Worm (Caenorhabditis elegans) whole organism, young adult: ENCODE results near the gene B0218.5.

Experiments used
- B0261.1 ChIP-seq: sonication (generic microtip); optimal IDR thresholded peaks from 2 replicates; lab custom pipeline; 2016; ENCODE audit warnings: mild to moderate bottlenecking, missing genetic modification characterization, moderate library complexity, missing compliant biosample characterization
- F33H1.4 ChIP-seq: fragments of 200-800 bp; sonication (Bioruptor generic); IDR thresholded peaks from 2 replicates; pipeline ENCODE4 v1.3.6; 2022; ENCODE audit warnings: missing genetic modification reagents, missing genetic modification characterization, missing compliant biosample characterization
- F57A8.1 ChIP-seq: fragments of 200-800 bp; sonication (Bioruptor generic); optimal IDR thresholded peaks from 2 replicates; lab custom pipeline; 2018; ENCODE audit warnings: mild to moderate bottlenecking, missing genetic modification characterization, moderate library complexity, missing compliant biosample characterization
- K11D2.4 ChIP-seq: fragments of 200-800 bp; sonication (Bioruptor generic); IDR thresholded peaks from 2 replicates; pipeline ENCODE4 v1.3.6; 2022; ENCODE audit warnings: missing genetic modification reagents, missing genetic modification characterization, missing compliant biosample characterization
- Y95B8A.8 ChIP-seq: fragments of 200-800 bp; sonication (Bioruptor generic); IDR thresholded peaks from 2 replicates; pipeline ENCODE4 v1.3.6; 2022; ENCODE audit warnings: missing genetic modification reagents, missing genetic modification characterization, missing compliant biosample characterization
- ama-1 ChIP-seq, 3 experiments: fragments of 150-350 bp in 1 of 3; sonication (generic microtip) in 2 of 3; optimal IDR thresholded peaks; 2 replicates each; lab custom pipeline; 2014 to 2018; ENCODE audit warnings: missing biosample characterization in 2 of 3, missing genetic modification characterization in 2 of 3, missing genetic modification reagents in 2 of 3
- atf-7 ChIP-seq: sonication (generic microtip); optimal IDR thresholded peaks from 2 replicates; lab custom pipeline; 2017; ENCODE audit warnings: mild to moderate bottlenecking, missing genetic modification characterization, missing compliant biosample characterization
- attf-5 ChIP-seq: fragments of 200-800 bp; sonication (Bioruptor generic); optimal IDR thresholded peaks from 2 replicates; lab custom pipeline; 2018; ENCODE audit warnings: mild to moderate bottlenecking, missing genetic modification characterization, missing compliant biosample characterization
- bed-1 ChIP-seq: fragments of 200-800 bp; sonication (Bioruptor generic); IDR thresholded peaks from 2 replicates; pipeline ENCODE4 v1.3.6; 2022; ENCODE audit warnings: missing genetic modification reagents, missing genetic modification characterization, missing compliant biosample characterization
- ccch-3 ChIP-seq: fragments of 200-800 bp; sonication (Bioruptor generic); optimal IDR thresholded peaks from 2 replicates; lab custom pipeline; 2018; ENCODE audit warnings: mild to moderate bottlenecking, missing genetic modification characterization, missing compliant biosample characterization
- cebp-2 ChIP-seq: fragments of 200-800 bp; sonication (Bioruptor generic); IDR thresholded peaks from 2 replicates; pipeline ENCODE4 v1.3.6; 2022; ENCODE audit warnings: missing genetic modification characterization, missing compliant biosample characterization
- ceh-91 ChIP-seq: fragments of 200-800 bp; sonication (Bioruptor generic); IDR thresholded peaks from 2 replicates; pipeline ENCODE4 v1.3.6; 2022; ENCODE audit warnings: missing genetic modification reagents, missing genetic modification characterization, missing compliant biosample characterization
- chd-7 ChIP-seq: sonication (generic microtip); optimal IDR thresholded peaks from 2 replicates; lab custom pipeline; 2016; ENCODE audit warnings: mild to moderate bottlenecking, missing genetic modification characterization, moderate library complexity, missing compliant biosample characterization
- dpff-1 ChIP-seq: sonication (generic microtip); optimal IDR thresholded peaks from 2 replicates; lab custom pipeline; 2017; ENCODE audit warnings: mild to moderate bottlenecking, missing genetic modification characterization, missing compliant biosample characterization
- efl-1 ChIP-seq: fragments of 150-350 bp; optimal IDR thresholded peaks from 2 replicates; lab custom pipeline; 2014; ENCODE audit warnings: missing biosample characterization, missing genetic modification reagents, missing genetic modification characterization
- egl-18 ChIP-seq: fragments of 200-800 bp; sonication (Bioruptor generic); IDR thresholded peaks from 2 replicates; pipeline ENCODE4 v1.3.6; 2022; ENCODE audit warnings: missing genetic modification reagents, missing genetic modification characterization, missing compliant biosample characterization
- egl-44 ChIP-seq: fragments of 200-800 bp; sonication (Bioruptor generic); IDR thresholded peaks from 2 replicates; pipeline ENCODE4 v1.3.6; 2022; ENCODE audit warnings: missing genetic modification reagents, missing genetic modification characterization, missing compliant biosample characterization
- hrde-1 ChIP-seq: sonication (generic microtip); optimal IDR thresholded peaks from 2 replicates; lab custom pipeline; 2016; ENCODE audit warnings: missing genetic modification characterization, mild to moderate bottlenecking, missing compliant biosample characterization, moderate library complexity, missing genotype, missing genetic modification reagents, borderline replicate concordance
- lsl-1 ChIP-seq: fragments of 200-800 bp; sonication (Bioruptor generic); optimal IDR thresholded peaks from 2 replicates; lab custom pipeline; 2018; ENCODE audit warnings: mild to moderate bottlenecking, missing genetic modification characterization, moderate library complexity, missing compliant biosample characterization
- madf-10 ChIP-seq: sonication (generic microtip); optimal IDR thresholded peaks from 2 replicates; lab custom pipeline; 2016; ENCODE audit warnings: mild to moderate bottlenecking, missing genetic modification characterization, missing compliant biosample characterization
- madf-6 ChIP-seq: fragments of 200-800 bp; sonication (Bioruptor generic); IDR thresholded peaks from 2 replicates; pipeline ENCODE4 v1.3.6; 2022; ENCODE audit warnings: missing genetic modification reagents, missing genetic modification characterization, missing compliant biosample characterization
- madf-8 ChIP-seq: fragments of 200-800 bp; sonication (Bioruptor generic); conservative IDR thresholded peaks from 2 replicates; pipeline ENCODE4 v1.3.6; 2022; ENCODE audit warnings: missing genetic modification reagents, missing genetic modification characterization, missing compliant biosample characterization
- mxl-1 ChIP-seq: sonication (generic microtip); optimal IDR thresholded peaks from 2 replicates; lab custom pipeline; 2016; ENCODE audit warnings: missing genetic modification characterization, missing compliant biosample characterization
- nfya-1 ChIP-seq: sonication (generic microtip); optimal IDR thresholded peaks from 2 replicates; lab custom pipeline; 2017; ENCODE audit warnings: antibody characterized with exemption, missing compliant biosample characterization, missing genetic modification characterization, borderline replicate concordance; ENCODE audit not compliant: insufficient read depth
- rcor-1 ChIP-seq: fragments of 200-800 bp; sonication (Bioruptor generic); IDR thresholded peaks from 2 replicates; pipeline ENCODE4 v1.3.6; 2022; ENCODE audit warnings: missing genetic modification reagents, missing genetic modification characterization, missing compliant biosample characterization
- sdz-38 ChIP-seq: sonication (generic microtip); optimal IDR thresholded peaks from 2 replicates; lab custom pipeline; 2016; ENCODE audit warnings: missing genotype, missing genetic modification characterization, missing compliant biosample characterization
- snpc-3.4 ChIP-seq: sonication (generic microtip); optimal IDR thresholded peaks from 2 replicates; lab custom pipeline; 2017; ENCODE audit warnings: missing genetic modification characterization, mild to moderate bottlenecking, missing compliant biosample characterization, antibody characterized with exemption, moderate library complexity, missing genotype, missing genetic modification reagents
- tbp1 ChIP-seq: fragments of 200-800 bp; sonication (Bioruptor generic); optimal IDR thresholded peaks from 2 replicates; lab custom pipeline; 2018; ENCODE audit warnings: mild to moderate bottlenecking, missing genetic modification characterization, missing compliant biosample characterization
- tlf-1 ChIP-seq: fragments of 200-800 bp; sonication (Bioruptor generic); optimal IDR thresholded peaks from 2 replicates; lab custom pipeline; 2018; ENCODE audit warnings: mild to moderate bottlenecking, missing genetic modification characterization, missing compliant biosample characterization
- unc-130 ChIP-seq: sonication (generic microtip); optimal IDR thresholded peaks from 2 replicates; lab custom pipeline; 2016; ENCODE audit warnings: missing genetic modification reagents, missing genetic modification characterization, missing compliant biosample characterization
- unc-62 ChIP-seq: fragments of 150-350 bp; optimal IDR thresholded peaks from 2 replicates; lab custom pipeline; 2014; ENCODE audit warnings: missing biosample characterization, missing genetic modification reagents, missing genetic modification characterization
- xnd-1 ChIP-seq: sonication (generic microtip); optimal IDR thresholded peaks from 2 replicates; lab custom pipeline; 2016; ENCODE audit warnings: missing genotype, missing genetic modification reagents, missing genetic modification characterization, missing compliant biosample characterization
- zfh-2 ChIP-seq: fragments of 200-800 bp; sonication (Bioruptor generic); conservative IDR thresholded peaks from 2 replicates; pipeline ENCODE4 v1.3.6; 2022; ENCODE audit warnings: missing genetic modification reagents, missing genetic modification characterization, missing compliant biosample characterization
- ztf-25 ChIP-seq: fragments of 200-800 bp; sonication (Bioruptor generic); IDR thresholded peaks from 2 replicates; pipeline ENCODE4 v1.3.6; 2022; ENCODE audit warnings: missing genetic modification reagents, missing genetic modification characterization, missing compliant biosample characterization

The B0218.5 gene

DNA sequence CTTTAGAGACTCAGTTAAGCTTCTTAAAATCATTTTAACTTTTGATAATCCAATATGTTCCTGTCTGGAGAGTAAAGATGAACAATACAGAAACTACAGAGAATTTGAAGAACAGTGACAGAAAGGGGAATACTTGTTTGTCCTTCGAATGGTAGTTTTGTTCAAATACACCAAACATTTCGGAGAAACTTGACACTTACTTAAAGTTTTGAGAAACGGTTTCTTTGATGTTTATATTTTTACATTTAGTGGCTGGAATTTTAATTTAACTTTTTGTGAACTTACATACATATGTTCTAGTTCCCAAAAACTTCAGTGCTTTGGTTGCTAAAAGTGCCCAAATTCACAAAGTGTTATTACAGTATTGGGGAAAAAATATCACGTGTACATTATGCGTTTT is at the start of gene B0218.5:
B0218.5 (minus strand) TSS at position 101 of the 400 bp plus-strand sequence.
- TF ChIP-seq atf-7 (tag; lab: Kevin White, UChicago): no peak
- TF ChIP-seq tbp1 (GFP tag; lab: Kevin White, UChicago): no peak
- no peak for TF ChIP-seq ceh-91
- no peak for TF ChIP-seq unc-130 (GFP tag; lab: Kevin White, UChicago)
- no peak for TF ChIP-seq sdz-38 (tag; lab: Kevin White, UChicago)
- no peak for TF ChIP-seq K11D2.4 (GFP tag; lab: Robert Waterston, UW)
- TF ChIP-seq madf-8: no peak
- no peak for TF ChIP-seq ccch-3 (GFP tag; lab: Kevin White, UChicago)
- TF ChIP-seq rcor-1: no peak
- TF ChIP-seq unc-62 (GFP tag; lab: Kevin White, UChicago): no peak
- TF ChIP-seq ama-1 (optimal IDR thresholded peaks at IDR 0.05; lab: Kevin White, UChicago): no peak
- no peak for TF ChIP-seq ama-1 (GFP tag; optimal IDR thresholded peaks at IDR 0.05; lab: Kevin White, UChicago)
- TF ChIP-seq ztf-25 (GFP tag; lab: Robert Waterston, UW): no peak
- no peak for TF ChIP-seq Y95B8A.8 (GFP tag; lab: Robert Waterston, UW)
- no peak for TF ChIP-seq lsl-1
- no peak for TF ChIP-seq nfya-1 (tag; lab: Kevin White, UChicago)
- no peak for TF ChIP-seq B0261.1 (tag; lab: Kevin White, UChicago)
- no peak for TF ChIP-seq hrde-1
- TF ChIP-seq tlf-1 (GFP tag; lab: Kevin White, UChicago): no peak

DNA sequence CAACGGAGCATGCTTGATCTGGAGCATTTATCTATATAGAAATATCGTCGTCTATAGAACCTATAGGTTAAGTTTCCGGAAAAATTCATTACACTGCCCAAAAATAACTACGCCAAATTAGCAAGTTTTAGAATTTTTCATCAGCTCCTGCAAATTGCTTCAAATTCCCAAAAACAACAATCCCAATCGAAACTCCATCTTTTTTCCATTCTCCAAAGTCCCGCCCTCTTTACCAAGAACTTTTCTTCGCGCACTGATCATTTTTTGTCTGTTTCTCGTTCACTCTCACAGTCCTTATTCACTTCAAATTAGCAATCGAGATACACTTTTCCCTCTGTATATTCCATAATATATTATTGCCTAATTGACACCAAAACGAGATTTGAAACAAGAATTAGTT is 49.3 kb upstream of the B0218.5 start, which contains the start of gene svh-1:
svh-1 (plus strand) TSS at position 301 of the 400 bp plus-strand sequence.
- no peak for TF ChIP-seq F57A8.1
- TF ChIP-seq B0261.1 (tag; lab: Kevin White, UChicago): no peak
- no peak for TF ChIP-seq hrde-1
- TF ChIP-seq madf-10 (tag; lab: Kevin White, UChicago): no peak
- no peak for TF ChIP-seq egl-44 (GFP tag; lab: Robert Waterston, UW)
- no peak for TF ChIP-seq egl-18 (GFP tag; lab: Robert Waterston, UW)
- TF ChIP-seq bed-1: no peak
- no peak for TF ChIP-seq zfh-2 (GFP tag; lab: Robert Waterston, UW)
- TF ChIP-seq dpff-1 (tag; lab: Kevin White, UChicago): no peak
- no peak for TF ChIP-seq snpc-3.4
- no peak for TF ChIP-seq chd-7 (tag; lab: Kevin White, UChicago)

DNA sequence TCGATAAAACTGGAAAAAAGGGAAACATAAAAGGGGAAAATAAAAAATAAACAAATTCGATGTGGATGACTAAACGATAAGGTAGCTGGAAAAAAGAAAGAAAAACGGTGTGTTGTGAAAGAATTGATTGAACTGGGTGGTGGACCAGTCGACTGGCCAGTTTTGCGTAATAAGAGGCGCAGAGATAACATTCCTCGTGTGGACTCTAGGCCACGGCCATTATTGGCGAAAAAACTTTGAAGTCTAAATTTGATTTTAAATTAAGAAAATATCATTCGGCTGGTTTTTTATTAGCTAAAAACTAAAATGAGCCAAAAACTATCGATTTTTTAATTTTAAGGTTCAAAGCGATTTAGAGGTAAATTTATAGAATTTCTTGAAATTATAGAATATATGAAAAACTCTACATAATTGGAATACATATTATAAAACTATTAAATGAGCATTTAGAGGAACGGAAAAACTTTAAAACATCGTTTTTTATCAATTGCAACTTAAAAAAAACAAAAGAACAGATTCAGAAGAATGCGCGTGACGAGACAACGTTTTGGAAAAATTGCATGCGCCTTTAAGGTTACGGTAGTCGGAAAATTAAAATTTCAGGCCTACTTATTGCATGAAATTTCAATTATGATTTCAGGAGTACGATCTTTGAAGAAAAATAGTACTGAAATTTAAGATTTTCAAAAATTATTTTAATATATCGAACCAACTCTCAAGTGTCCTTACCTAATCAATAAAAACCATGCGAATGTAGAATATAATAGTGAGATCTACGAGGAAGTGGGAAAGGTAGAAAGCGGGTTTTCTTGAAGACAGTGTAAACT is 48.4 kb upstream of the B0218.5 start, which contains the start of gene hgrs-1:
hgrs-1 (minus strand) TSS at position 777 of the 827 bp plus-strand sequence.
- TF ChIP-seq ceh-91: no peak
- no peak for TF ChIP-seq dpff-1 (tag; lab: Kevin White, UChicago)
- TF ChIP-seq efl-1 (GFP tag; lab: Kevin White, UChicago): peak; percentile 36
- no peak for TF ChIP-seq cebp-2
- TF ChIP-seq madf-8: peak; percentile 94
- peak; percentile 98 for TF ChIP-seq madf-6 (GFP tag; lab: Robert Waterston, UW)
- peak; percentile 87 for TF ChIP-seq lsl-1
- TF ChIP-seq egl-18 (GFP tag; lab: Robert Waterston, UW): no peak
- TF ChIP-seq attf-5 (GFP tag; lab: Kevin White, UChicago): peak; percentile 35
- no peak for TF ChIP-seq mxl-1 (tag; lab: Kevin White, UChicago)
- TF ChIP-seq xnd-1 (tag; lab: Kevin White, UChicago): peak; percentile 86
- TF ChIP-seq F33H1.4 (GFP tag; lab: Robert Waterston, UW): peak; percentile 43
- TF ChIP-seq, all 124 proteins: peak for 7
